Fruit fly (Drosophila melanogaster) whole organism, prepupa: ENCODE results near the gene CG12054.
A peak's percentile ranks its signal among the peaks of the same experiment; 100 is the strongest.

Experiments used
- Blimp-1 ChIP-seq: fragments of 200-800 bp; sonication (Bioruptor generic); optimal IDR thresholded peaks from 3 replicates; lab custom pipeline; 2017; ENCODE audit warnings: missing biosample characterization, missing genetic modification characterization, mild to moderate bottlenecking, moderate library complexity, missing genetic modification reagents
- CG10631 ChIP-seq: fragments of 200-800 bp; sonication (Bioruptor generic); optimal IDR thresholded peaks from 2 replicates; lab custom pipeline; 2016; ENCODE audit warnings: missing biosample characterization, missing genetic modification characterization
- CG10669 ChIP-seq: fragments of 200-800 bp; sonication (Bioruptor generic); optimal IDR thresholded peaks from 3 replicates; lab custom pipeline; 2018; ENCODE audit warnings: missing biosample characterization, mild to moderate bottlenecking, missing genetic modification characterization, moderate library complexity
- CG11294 ChIP-seq: fragments of 200-800 bp; sonication (Bioruptor generic); IDR thresholded peaks from 2 replicates; pipeline ENCODE4 v1.3.6; 2022; ENCODE audit warnings: missing biosample characterization, missing genetic modification characterization
- CG11762 ChIP-seq: fragments of 200-800 bp; sonication (Bioruptor generic); optimal IDR thresholded peaks from 3 replicates; lab custom pipeline; 2016; ENCODE audit warnings: missing biosample characterization, missing genetic modification characterization; ENCODE audit not compliant: insufficient read depth
- CG11902 ChIP-seq: fragments of 200-800 bp; sonication (Bioruptor generic); optimal IDR thresholded peaks from 3 replicates; lab custom pipeline; 2016; ENCODE audit warnings: missing biosample characterization, missing genetic modification characterization
- CG1621 ChIP-seq: fragments of 200-800 bp; sonication (Bioruptor generic); optimal IDR thresholded peaks from 3 replicates; lab custom pipeline; 2018; ENCODE audit warnings: missing biosample characterization, mild to moderate bottlenecking, missing genetic modification characterization
- CG31627 ChIP-seq: fragments of 200-800 bp; sonication (Bioruptor generic); optimal IDR thresholded peaks from 3 replicates; lab custom pipeline; 2016; ENCODE audit warnings: missing biosample characterization, missing genetic modification characterization
- CG32006 ChIP-seq: fragments of 200-800 bp; sonication (Bioruptor generic); optimal IDR thresholded peaks from 3 replicates; lab custom pipeline; 2017; ENCODE audit warnings: missing biosample characterization, mild to moderate bottlenecking, missing genetic modification characterization
- CG34406 ChIP-seq: fragments of 200-800 bp; sonication (Bioruptor generic); optimal IDR thresholded peaks from 3 replicates; lab custom pipeline; 2016; ENCODE audit warnings: missing biosample characterization, missing genetic modification characterization
- CG6163 ChIP-seq: fragments of 200-800 bp; sonication (Bioruptor generic); IDR thresholded peaks from 3 replicates; pipeline ENCODE4 v1.3.6; 2022; ENCODE audit warnings: missing biosample characterization, missing genetic modification characterization
- CG6276 ChIP-seq: fragments of 200-800 bp; sonication (Bioruptor generic); optimal IDR thresholded peaks from 2 replicates; lab custom pipeline; 2017; ENCODE audit warnings: missing biosample characterization, mild to moderate bottlenecking, missing genetic modification characterization
- CG6792 ChIP-seq: fragments of 200-800 bp; sonication (Bioruptor generic); optimal IDR thresholded peaks from 3 replicates; lab custom pipeline; 2016; ENCODE audit warnings: missing biosample characterization, missing genetic modification characterization
- CG6808 ChIP-seq: fragments of 200-800 bp; sonication (Bioruptor generic); optimal IDR thresholded peaks from 3 replicates; lab custom pipeline; 2017; ENCODE audit warnings: missing biosample characterization, missing genetic modification characterization, mild to moderate bottlenecking, moderate library complexity, missing genetic modification reagents
- CG6854 ChIP-seq: fragments of 200-800 bp; sonication (Bioruptor generic); optimal IDR thresholded peaks from 2 replicates; lab custom pipeline; 2017; ENCODE audit warnings: missing biosample characterization, mild to moderate bottlenecking, missing genetic modification characterization
- CG7368 ChIP-seq: fragments of 200-800 bp; sonication (Bioruptor generic); optimal IDR thresholded peaks from 3 replicates; lab custom pipeline; 2016; ENCODE audit warnings: missing biosample characterization, missing genetic modification characterization
- CG8119 ChIP-seq: fragments of 200-800 bp; sonication (Bioruptor generic); IDR thresholded peaks from 3 replicates; pipeline ENCODE4 v1.3.6; 2022; ENCODE audit warnings: missing biosample characterization, missing genetic modification characterization
- CG8319 ChIP-seq: fragments of 200-800 bp; sonication (Bioruptor generic); optimal IDR thresholded peaks from 3 replicates; lab custom pipeline; 2016; ENCODE audit warnings: missing biosample characterization, missing genetic modification characterization
- CG8632 ChIP-seq: fragments of 200-800 bp; sonication (Bioruptor generic); optimal IDR thresholded peaks from 3 replicates; lab custom pipeline; 2016; ENCODE audit warnings: missing biosample characterization, missing genetic modification characterization
- CG9139 ChIP-seq: fragments of 200-800 bp; sonication (Bioruptor generic); optimal IDR thresholded peaks from 3 replicates; lab custom pipeline; 2017; ENCODE audit warnings: missing biosample characterization, mild to moderate bottlenecking, missing genetic modification characterization
- Eip75B ChIP-seq: fragments of 200-800 bp; sonication (Bioruptor generic); optimal IDR thresholded peaks from 3 replicates; lab custom pipeline; 2016; ENCODE audit warnings: missing biosample characterization, missing genetic modification characterization
- Eip78C ChIP-seq: fragments of 200-800 bp; sonication (Bioruptor generic); peaks from one replicate; lab custom pipeline; 2016; ENCODE audit warnings: missing biosample characterization, missing genetic modification characterization
- Eip93F ChIP-seq: fragments of 200-800 bp; sonication (Bioruptor generic); optimal IDR thresholded peaks from 2 replicates; lab custom pipeline; 2016; ENCODE audit warnings: missing biosample characterization, mild to moderate bottlenecking, missing genetic modification characterization
- Ets21C ChIP-seq: fragments of 200-800 bp; sonication (Bioruptor generic); optimal IDR thresholded peaks from 3 replicates; lab custom pipeline; 2016; ENCODE audit warnings: missing biosample characterization, missing genetic modification characterization
- Ets96B ChIP-seq: fragments of 200-800 bp; optimal IDR thresholded peaks from 2 replicates; lab custom pipeline; 2019; ENCODE audit warnings: missing biosample characterization, mild to moderate bottlenecking, missing genetic modification characterization, moderate library complexity
- Gug ChIP-seq: fragments of 200-800 bp; sonication (Bioruptor generic); IDR thresholded peaks from 2 replicates; pipeline ENCODE4 v1.3.6; 2022; ENCODE audit warnings: missing biosample characterization, missing genetic modification characterization
- Hr38 ChIP-seq: sonication (Bioruptor generic); optimal IDR thresholded peaks from 2 replicates; lab custom pipeline; 2016; ENCODE audit warnings: missing biosample characterization, missing genetic modification characterization
- Hr39 ChIP-seq: fragments of 200-800 bp; sonication (Bioruptor generic); optimal IDR thresholded peaks from 2 replicates; lab custom pipeline; 2016; ENCODE audit warnings: missing biosample characterization, missing genetic modification characterization
- Hr4 ChIP-seq: fragments of 200-800 bp; sonication (Bioruptor generic); optimal IDR thresholded peaks from 3 replicates; lab custom pipeline; 2016; ENCODE audit warnings: missing biosample characterization, missing genetic modification characterization
- Met ChIP-seq: fragments of 200-800 bp; sonication (Bioruptor generic); optimal IDR thresholded peaks from 3 replicates; lab custom pipeline; 2016; ENCODE audit warnings: missing biosample characterization, missing genetic modification characterization
- OdsH ChIP-seq: fragments of 200-800 bp; sonication (Bioruptor generic); optimal IDR thresholded peaks from 3 replicates; lab custom pipeline; 2016; ENCODE audit warnings: missing biosample characterization, missing genetic modification characterization
- Smox ChIP-seq: fragments of 200-800 bp; sonication (Bioruptor generic); optimal IDR thresholded peaks from 3 replicates; lab custom pipeline; 2016; ENCODE audit warnings: missing biosample characterization, missing genetic modification characterization
- Sox102F ChIP-seq: fragments of 200-800 bp; sonication (Bioruptor generic); optimal IDR thresholded peaks from 2 replicates; lab custom pipeline; 2016; ENCODE audit warnings: missing biosample characterization, mild to moderate bottlenecking, missing genetic modification characterization
- Sox15 ChIP-seq: fragments of 200-800 bp; sonication (Bioruptor generic); optimal IDR thresholded peaks from 3 replicates; lab custom pipeline; 2016; ENCODE audit warnings: missing biosample characterization, missing genetic modification characterization
- achi ChIP-seq: fragments of 200-800 bp; sonication (Bioruptor generic); optimal IDR thresholded peaks from 3 replicates; lab custom pipeline; 2016; ENCODE audit warnings: missing biosample characterization, missing genetic modification characterization
- acj6 ChIP-seq: fragments of 200-800 bp; sonication (Bioruptor generic); optimal IDR thresholded peaks from 3 replicates; lab custom pipeline; 2016; ENCODE audit warnings: missing biosample characterization, missing genetic modification characterization
- cyc ChIP-seq: fragments of 200-800 bp; sonication (Bioruptor generic); optimal IDR thresholded peaks from 3 replicates; lab custom pipeline; 2016; ENCODE audit warnings: missing biosample characterization, missing genetic modification characterization
- dac ChIP-seq: fragments of 200-800 bp; sonication (Bioruptor generic); optimal IDR thresholded peaks from 2 replicates; lab custom pipeline; 2017; ENCODE audit warnings: missing biosample characterization, mild to moderate bottlenecking, missing genetic modification characterization
- dsx ChIP-seq: fragments of 200-800 bp; optimal IDR thresholded peaks from 3 replicates; lab custom pipeline; 2019; ENCODE audit warnings: missing biosample characterization, mild to moderate bottlenecking, missing genetic modification characterization, moderate library complexity; ENCODE audit not compliant: poor library complexity, severe bottlenecking
- eg ChIP-seq: fragments of 200-800 bp; sonication (Bioruptor generic); IDR thresholded peaks from 3 replicates; pipeline ENCODE4 v1.3.6; 2022; ENCODE audit warnings: missing biosample characterization, missing genetic modification characterization
- fd59A ChIP-seq: fragments of 200-800 bp; sonication (Bioruptor generic); optimal IDR thresholded peaks from 2 replicates; lab custom pipeline; 2017; ENCODE audit warnings: missing biosample characterization, mild to moderate bottlenecking, missing genetic modification characterization, missing genetic modification reagents
- fd85E ChIP-seq: fragments of 200-800 bp; sonication (Bioruptor generic); optimal IDR thresholded peaks from 3 replicates; lab custom pipeline; 2016; ENCODE audit warnings: missing biosample characterization, missing genetic modification characterization
- fkh ChIP-seq: fragments of 200-800 bp; sonication (Bioruptor generic); optimal IDR thresholded peaks from 3 replicates; lab custom pipeline; 2017; ENCODE audit warnings: missing biosample characterization, mild to moderate bottlenecking, missing genetic modification characterization, moderate library complexity
- lz ChIP-seq: fragments of 200-800 bp; sonication (Bioruptor generic); optimal IDR thresholded peaks from 3 replicates; lab custom pipeline; 2016; ENCODE audit warnings: missing biosample characterization, missing genetic modification characterization
- net ChIP-seq: fragments of 200-800 bp; sonication (Bioruptor generic); optimal IDR thresholded peaks from 3 replicates; lab custom pipeline; 2016; ENCODE audit warnings: missing biosample characterization, missing genetic modification characterization
- pdm3 ChIP-seq: fragments of 200-800 bp; sonication (Bioruptor generic); optimal IDR thresholded peaks from 3 replicates; lab custom pipeline; 2016; ENCODE audit warnings: missing biosample characterization, missing genetic modification characterization
- salr ChIP-seq, 2 experiments: fragments of 200-800 bp; sonication (Bioruptor generic); optimal IDR thresholded peaks; 3 replicates each; lab custom pipeline; 2016 to 2018; ENCODE audit warnings: missing biosample characterization in 2 of 2, missing genetic modification characterization in 2 of 2, mild to moderate bottlenecking in 1 of 2
- ss ChIP-seq, 2 experiments: fragments of 200-800 bp; sonication (Bioruptor generic); optimal IDR thresholded peaks; 2 replicates in 1 of 2; 3 replicates in 1 of 2; lab custom pipeline; 2017 to 2018; ENCODE audit warnings: mild to moderate bottlenecking in 2 of 2, missing biosample characterization in 2 of 2, missing genetic modification characterization in 2 of 2, moderate library complexity in 1 of 2

Gene CG12054

DNA sequence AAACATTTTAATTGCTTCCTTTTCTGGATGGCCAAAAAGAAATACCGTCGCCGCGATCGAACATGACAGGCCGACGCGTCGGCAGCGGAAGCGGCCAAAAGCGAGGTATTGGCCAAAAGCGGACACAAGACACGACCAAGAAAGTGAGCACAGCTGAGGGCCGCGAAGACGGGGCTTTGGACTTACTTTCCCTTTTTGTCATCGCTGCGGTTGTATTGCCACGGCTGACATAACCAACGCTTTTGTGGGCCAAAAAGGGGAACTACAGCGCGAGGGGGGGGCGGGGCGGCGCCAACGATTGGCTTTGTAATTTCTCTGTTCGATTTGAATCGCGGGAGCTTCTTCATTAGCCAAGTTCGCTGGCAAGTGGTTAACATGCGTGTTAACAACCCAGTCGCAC is 25.3 kb downstream of the CG12054 start:
- TF ChIP-seq salr (GFP tag; optimal IDR thresholded peaks at IDR 0.05; lab: Kevin White, UChicago) (no peak), Ets21C (GFP tag; lab: Kevin White, UChicago) (no peak), Hr39 (GFP tag; lab: Kevin White, UChicago) (no peak), Blimp-1 (GFP tag; lab: Kevin White, UChicago) (peak; percentile 77), CG6854 (GFP tag; lab: Kevin White, UChicago) (peak; percentile 4)

dm6 chr3R:31247281-31247995 is 26.9 kb downstream of the CG12054 start:
- peak; percentile 16 for TF ChIP-seq CG10631 (GFP tag; lab: Kevin White, UChicago)
- TF ChIP-seq CG11762 (GFP tag; lab: Kevin White, UChicago): peak; percentile 53
- peak; percentile 72 for TF ChIP-seq lz (GFP tag; lab: Kevin White, UChicago)
- TF ChIP-seq dsx: no peak
- peak; percentile 82 for TF ChIP-seq Met (GFP tag; lab: Kevin White, UChicago)
- peak; percentile 31 for TF ChIP-seq CG6854 (GFP tag; lab: Kevin White, UChicago)
- TF ChIP-seq CG34406 (GFP tag; lab: Kevin White, UChicago): peak; percentile 77
- peak; percentile 50; the same call in 2 of the 3 replicates for TF ChIP-seq CG8119
- peak; percentile 46 for TF ChIP-seq CG32006 (GFP tag; lab: Kevin White, UChicago)
- TF ChIP-seq CG6792: peak; percentile 82
- TF ChIP-seq Sox15 (GFP tag; lab: Kevin White, UChicago): peak; percentile 43
- TF ChIP-seq CG7368 (GFP tag; lab: Kevin White, UChicago): peak; percentile 68
- TF ChIP-seq CG6163: peak; percentile 74
- peak; percentile 73 for TF ChIP-seq CG8632
- TF ChIP-seq achi (GFP tag; lab: Kevin White, UChicago): peak; percentile 73
- no peak for TF ChIP-seq Gug (GFP tag; lab: Robert Waterston, UW)
- TF ChIP-seq ss (GFP tag; optimal IDR thresholded peaks at IDR 0.05; lab: Kevin White, UChicago): no peak
- TF ChIP-seq CG6808 (GFP tag; lab: Kevin White, UChicago): no peak
- TF ChIP-seq Sox102F (GFP tag; lab: Kevin White, UChicago): peak; percentile 81
- TF ChIP-seq Eip78C: peak; percentile 93
- TF ChIP-seq net (GFP tag; lab: Kevin White, UChicago): peak; percentile 62
- peak; percentile 81 for TF ChIP-seq cyc
- no peak for TF ChIP-seq Ets96B (tag; lab: Kevin White, UChicago)
- peak; percentile 56 for TF ChIP-seq Eip93F (GFP tag; lab: Kevin White, UChicago)
- TF ChIP-seq Hr38 (GFP tag; lab: Kevin White, UChicago): no peak
- TF ChIP-seq Smox: peak; percentile 78
- TF ChIP-seq CG6276 (GFP tag; lab: Kevin White, UChicago): peak; percentile 81
- TF ChIP-seq acj6 (GFP tag; lab: Kevin White, UChicago): peak; percentile 68
- TF ChIP-seq fd85E (GFP tag; lab: Kevin White, UChicago): peak; percentile 37
- peak; percentile 61 for TF ChIP-seq CG8319
- TF ChIP-seq fd59A (GFP tag; lab: Kevin White, UChicago): no peak
- no peak for TF ChIP-seq CG11294 (GFP tag; lab: Robert Waterston, UW)
- TF ChIP-seq salr (GFP tag; optimal IDR thresholded peaks at IDR 0.05; lab: Kevin White, UChicago): no peak
- TF ChIP-seq eg (GFP tag; lab: Robert Waterston, UW): peak; percentile 60; the same call in 2 of the 3 replicates
- no peak for TF ChIP-seq fkh (GFP tag; lab: Kevin White, UChicago)
- TF ChIP-seq pdm3: peak; percentile 69
- TF ChIP-seq Ets21C (GFP tag; lab: Kevin White, UChicago): peak; percentile 73
- TF ChIP-seq CG10669 (GFP tag; lab: Kevin White, UChicago): no peak
- TF ChIP-seq OdsH: peak; percentile 68
- TF ChIP-seq Hr39 (GFP tag; lab: Kevin White, UChicago): peak; percentile 77
- peak; percentile 65 for TF ChIP-seq CG11902
- peak; percentile 32 for TF ChIP-seq Hr4 (GFP tag; lab: Kevin White, UChicago)
- peak; percentile 12 for TF ChIP-seq dac
- peak; percentile 77 for TF ChIP-seq CG31627 (GFP tag; lab: Kevin White, UChicago)
- peak; percentile 38 for TF ChIP-seq Eip75B (GFP tag; lab: Kevin White, UChicago)
- TF ChIP-seq CG9139: no peak
- no peak for TF ChIP-seq CG1621
